Worm (Caenorhabditis elegans) whole organism, young adult: Measurements from ENCODE around the gene Y41D4B.1.
"Not testable (repeated sequence)": the region's sequence is repeated elsewhere in the genome, so short reads cannot be mapped to it uniquely, and the experiment has no call there.

Experiments
- F55B11.4 ChIP-seq: sonication (generic microtip); optimal IDR thresholded peaks from 2 replicates; lab custom pipeline; 2016; ENCODE audit warnings: missing compliant biosample characterization, missing genetic modification characterization, borderline replicate concordance; ENCODE audit not compliant: insufficient read depth
- ama-1 ChIP-seq, 3 experiments: fragments of 150-350 bp in 1 of 3; sonication (generic microtip) in 2 of 3; optimal IDR thresholded peaks; 2 replicates each; lab custom pipeline; 2014 to 2018; ENCODE audit warnings: missing biosample characterization in 2 of 3, missing genetic modification characterization in 2 of 3, missing genetic modification reagents in 2 of 3
- efl-1 ChIP-seq: fragments of 150-350 bp; optimal IDR thresholded peaks from 2 replicates; lab custom pipeline; 2014; ENCODE audit warnings: missing biosample characterization, missing genetic modification reagents, missing genetic modification characterization
- ekl-4 ChIP-seq: fragments of 200-800 bp; sonication (Bioruptor generic); IDR thresholded peaks from 2 replicates; pipeline ENCODE4 v1.3.6; 2022; ENCODE audit warnings: missing genetic modification reagents, missing genetic modification characterization, missing compliant biosample characterization
- fkh-3 ChIP-seq: sonication (generic microtip); optimal IDR thresholded peaks from 2 replicates; lab custom pipeline; 2016; ENCODE audit warnings: mild to moderate bottlenecking, missing genetic modification characterization, missing compliant biosample characterization
- lsl-1 ChIP-seq: fragments of 200-800 bp; sonication (Bioruptor generic); optimal IDR thresholded peaks from 2 replicates; lab custom pipeline; 2018; ENCODE audit warnings: mild to moderate bottlenecking, missing genetic modification characterization, moderate library complexity, missing compliant biosample characterization
- pha-4 ChIP-seq: fragments of 150-350 bp; sonication (generic microtip); optimal IDR thresholded peaks from 2 replicates; lab custom pipeline; 2014; ENCODE audit warnings: missing biosample characterization, missing genetic modification reagents, missing genetic modification characterization

DNA sequence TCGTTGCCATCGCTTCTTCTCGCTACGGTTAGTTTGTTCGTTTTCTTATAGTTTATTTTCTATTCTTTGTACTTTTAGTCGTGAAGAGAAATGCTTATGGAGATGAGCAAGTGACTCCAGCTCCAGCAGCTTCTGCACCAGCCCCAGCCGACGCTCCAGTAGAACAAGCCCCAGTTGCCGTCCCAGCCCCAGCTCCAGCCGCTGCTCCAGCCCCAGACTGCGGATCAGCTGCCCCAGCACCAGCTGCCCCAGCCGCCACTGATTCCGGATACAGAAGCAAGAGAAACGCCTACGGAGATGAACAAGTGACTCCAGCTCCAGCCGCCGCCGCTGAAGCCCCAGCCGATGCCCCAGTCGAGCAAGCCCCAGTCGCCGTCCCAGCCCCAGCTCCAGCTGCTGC, 48.4 kb downstream of the Y41D4B.1 start:
- not testable (repeated sequence) for TF ChIP-seq ama-1 (optimal IDR thresholded peaks at IDR 0.05; lab: Kevin White, UChicago); ama-1 (GFP tag; optimal IDR thresholded peaks at IDR 0.05; lab: Kevin White, UChicago); ekl-4 (GFP tag; lab: Robert Waterston, UW); pha-4 (tag; lab: Kevin White, UChicago); lsl-1 (GFP tag; lab: Kevin White, UChicago); efl-1 (GFP tag; lab: Kevin White, UChicago); F55B11.4 (tag; lab: Kevin White, UChicago); fkh-3 (tag; lab: Kevin White, UChicago)
